Fruit fly (Drosophila melanogaster): ENCODE data around the gene C15.

Gene C15

DNA sequence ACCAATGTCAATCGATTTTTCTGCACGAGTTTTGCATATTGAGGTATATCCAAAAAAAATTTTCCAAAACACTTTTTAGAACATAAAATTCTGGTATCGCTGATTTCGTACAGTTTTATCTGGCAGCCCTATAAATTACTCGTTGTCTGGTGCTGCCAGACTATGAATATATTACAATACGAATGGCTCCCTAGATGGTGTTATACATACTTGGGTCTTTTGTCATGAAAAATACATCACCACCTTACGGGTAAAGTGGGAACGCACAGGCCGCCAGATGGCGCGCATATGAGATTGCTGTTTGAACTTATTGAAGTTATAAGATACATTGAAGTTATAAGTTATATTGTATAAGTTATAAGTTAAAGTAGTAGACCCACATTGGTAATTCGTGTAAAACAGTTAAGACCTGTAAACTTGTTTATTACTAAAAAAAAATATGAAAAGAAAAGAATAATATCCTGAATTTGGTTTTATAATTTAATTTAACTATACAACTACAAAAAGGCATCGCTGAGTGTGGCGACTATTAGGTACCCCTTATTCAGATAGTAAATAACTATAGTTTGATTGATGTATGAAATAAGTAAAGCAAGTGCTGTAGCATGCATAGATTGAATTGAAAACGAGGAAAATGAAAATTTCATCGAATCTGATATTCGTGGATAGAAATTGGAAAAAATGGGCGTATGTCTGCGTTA lies 11.9 kb upstream of the C15 start (continued):
- no peak for TF ChIP-seq CG10321 (GFP tag; IDR thresholded peaks at IDR 0.05)
- 0 out of 2 replicates have a peak, but pooled peaks have one; percentile 29 for TF ChIP-seq CG14014 (GFP tag; IDR thresholded peaks at IDR 0.05)
- TF ChIP-seq ac (GFP tag; optimal IDR thresholded peaks at IDR 0.05): no peak
- peak; percentile 71 for TF ChIP-seq CG14441 (GFP tag; IDR thresholded peaks at IDR 0.05)
- 0 out of 3 replicates have a peak, but pooled peaks have one; percentile 22 for TF ChIP-seq CG6175 (GFP tag; IDR thresholded peaks at IDR 0.05)
- peak; percentile 37 for TF ChIP-seq emc (GFP tag; optimal IDR thresholded peaks at IDR 0.05)
- TF ChIP-seq hbn (GFP tag; IDR thresholded peaks at IDR 0.05; ENCODE audit: partially characterized antibody): peak; percentile 34; the same call in 1 of the 2 replicates
- TF ChIP-seq Rfx (GFP tag; IDR thresholded peaks at IDR 0.05): peak; percentile 89
- TF ChIP-seq Sry-δ (GFP tag; optimal IDR thresholded peaks at IDR 0.05): peak; percentile 47
- peak; percentile 42; the same call in 1 of the 2 replicates for TF ChIP-seq ssp (GFP tag; IDR thresholded peaks at IDR 0.05)
- TF ChIP-seq CG4854 (GFP tag; optimal IDR thresholded peaks at IDR 0.05): peak; percentile 29
- TF ChIP-seq CG11560 (tag; IDR thresholded peaks at IDR 0.05): peak; percentile 93
- peak; percentile 76 for TF ChIP-seq CG8290 (GFP tag; optimal IDR thresholded peaks at IDR 0.05)
- TF ChIP-seq CG8290 (tag; optimal IDR thresholded peaks at IDR 0.05): no peak
- TF ChIP-seq CG7928 (GFP tag; optimal IDR thresholded peaks at IDR 0.05): no peak
- peak; percentile 51 for TF ChIP-seq CG14050 (GFP tag; IDR thresholded peaks at IDR 0.05)
- no peak for TF ChIP-seq YL-1 (GFP tag; optimal IDR thresholded peaks at IDR 0.05)
- TF ChIP-seq CG8388 (GFP tag; optimal IDR thresholded peaks at IDR 0.05): no peak
- TF ChIP-seq CG12155 (GFP tag; optimal IDR thresholded peaks at IDR 0.05): peak; percentile 42
- peak; percentile 4 for TF ChIP-seq eyg (GFP tag; optimal IDR thresholded peaks at IDR 0.05)
- TF ChIP-seq CG9932 (GFP tag; IDR thresholded peaks at IDR 0.05): peak; percentile 76
- no peak for TF ChIP-seq jigr1 (GFP tag; IDR thresholded peaks at IDR 0.05)
- peak; percentile 40 for TF ChIP-seq CG12391 (tag; optimal IDR thresholded peaks at IDR 0.05)
- TF ChIP-seq CG9727 (GFP tag; optimal IDR thresholded peaks at IDR 0.05): peak; percentile 26
- no peak for TF ChIP-seq zf30C (GFP tag; optimal IDR thresholded peaks at IDR 0.05)

DNA sequence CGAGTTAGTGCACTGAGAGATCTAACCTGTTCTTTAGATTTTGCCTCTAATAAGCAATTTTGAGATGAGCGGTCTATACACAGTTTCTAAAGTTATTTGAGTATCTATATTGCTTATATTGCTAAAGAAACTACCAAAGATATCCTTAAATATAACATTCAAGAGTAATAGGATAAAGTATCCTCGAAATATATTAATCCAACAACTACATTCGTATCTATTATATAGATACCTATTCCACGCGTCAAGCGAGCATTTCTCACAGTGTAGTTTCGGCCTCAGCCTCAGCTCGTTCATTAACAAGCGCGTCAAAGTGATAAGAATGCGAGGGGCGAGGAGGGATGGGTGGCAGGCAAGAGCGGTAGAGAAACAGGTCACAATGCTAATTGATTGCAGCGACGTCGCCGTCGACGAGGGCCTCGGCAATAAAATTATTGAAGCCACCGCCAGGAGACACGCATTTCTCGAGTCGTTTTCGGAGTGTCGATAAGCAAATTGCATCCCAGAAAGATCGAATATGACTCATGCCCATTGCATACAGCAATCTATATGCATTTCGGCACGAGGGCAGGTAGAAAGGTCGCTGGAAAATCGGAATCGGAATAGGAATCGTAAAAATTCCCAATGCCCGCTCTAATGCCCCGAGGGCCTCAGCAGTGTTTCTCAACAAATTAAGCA lies 6.1 kb upstream of the C15 start:
- no peak for TF ChIP-seq gce (GFP tag; IDR thresholded peaks at IDR 0.05)
- TF ChIP-seq CoRest (tag; optimal IDR thresholded peaks at IDR 0.05): peak; percentile 53
- TF ChIP-seq CG18599 (GFP tag; optimal IDR thresholded peaks at IDR 0.05): peak; percentile 12
- no peak for TF ChIP-seq CG15601 (tag; optimal IDR thresholded peaks at IDR 0.05)
- no peak for TF ChIP-seq luna (GFP tag; optimal IDR thresholded peaks at IDR 0.05)
- peak; percentile 37; the same call in 1 of the 2 replicates for TF ChIP-seq sisA (GFP tag; IDR thresholded peaks at IDR 0.05)
- no peak for TF ChIP-seq fru (optimal IDR thresholded peaks at IDR 0.05)
- no peak for TF ChIP-seq Hmx (GFP tag; optimal IDR thresholded peaks at IDR 0.05)
- peak; percentile 34 for TF ChIP-seq btn (GFP tag; optimal IDR thresholded peaks at IDR 0.05)
- TF ChIP-seq slbo (GFP tag; IDR thresholded peaks at IDR 0.05): 0 out of 2 replicates have a peak, but pooled peaks have one; percentile 5
- TF ChIP-seq Scr (GFP tag; IDR thresholded peaks at IDR 0.05; ENCODE audit: partially characterized antibody): no peak
- TF ChIP-seq lov (optimal IDR thresholded peaks at IDR 0.05): no peak
- TF ChIP-seq lov (GFP tag; IDR thresholded peaks at IDR 0.05): no peak
- TF ChIP-seq D19A (tag; optimal IDR thresholded peaks at IDR 0.05): peak; percentile 56
- no peak for TF ChIP-seq PHDP (tag; optimal IDR thresholded peaks at IDR 0.05)
- no peak for TF ChIP-seq CG10147 (GFP tag; optimal IDR thresholded peaks at IDR 0.05)
- peak; percentile 83 for TF ChIP-seq lbe (GFP tag; optimal IDR thresholded peaks at IDR 0.05)
- TF ChIP-seq ind (GFP tag; optimal IDR thresholded peaks at IDR 0.05): peak; percentile 23
- peak; percentile 11 for TF ChIP-seq mam (GFP tag; optimal IDR thresholded peaks at IDR 0.05)
- TF ChIP-seq B-H1 (GFP tag; IDR thresholded peaks at IDR 0.05): no peak
- no peak for TF ChIP-seq pfk (GFP tag; optimal IDR thresholded peaks at IDR 0.05)
- TF ChIP-seq ham (GFP tag; IDR thresholded peaks at IDR 0.05): no peak
- TF ChIP-seq prd (optimal IDR thresholded peaks at IDR 0.05): no peak
- peak; percentile 51; the same call in 1 of the 3 replicates for TF ChIP-seq prd (GFP tag; IDR thresholded peaks at IDR 0.05)
- TF ChIP-seq Lhr (GFP tag; optimal IDR thresholded peaks at IDR 0.05): no peak
- peak; percentile 70 for TF ChIP-seq Sox100B (GFP tag; optimal IDR thresholded peaks at IDR 0.05)
